Fruit fly (Drosophila melanogaster): ENCODE data around the gene CG14610.

CG14610 gene

DNA sequence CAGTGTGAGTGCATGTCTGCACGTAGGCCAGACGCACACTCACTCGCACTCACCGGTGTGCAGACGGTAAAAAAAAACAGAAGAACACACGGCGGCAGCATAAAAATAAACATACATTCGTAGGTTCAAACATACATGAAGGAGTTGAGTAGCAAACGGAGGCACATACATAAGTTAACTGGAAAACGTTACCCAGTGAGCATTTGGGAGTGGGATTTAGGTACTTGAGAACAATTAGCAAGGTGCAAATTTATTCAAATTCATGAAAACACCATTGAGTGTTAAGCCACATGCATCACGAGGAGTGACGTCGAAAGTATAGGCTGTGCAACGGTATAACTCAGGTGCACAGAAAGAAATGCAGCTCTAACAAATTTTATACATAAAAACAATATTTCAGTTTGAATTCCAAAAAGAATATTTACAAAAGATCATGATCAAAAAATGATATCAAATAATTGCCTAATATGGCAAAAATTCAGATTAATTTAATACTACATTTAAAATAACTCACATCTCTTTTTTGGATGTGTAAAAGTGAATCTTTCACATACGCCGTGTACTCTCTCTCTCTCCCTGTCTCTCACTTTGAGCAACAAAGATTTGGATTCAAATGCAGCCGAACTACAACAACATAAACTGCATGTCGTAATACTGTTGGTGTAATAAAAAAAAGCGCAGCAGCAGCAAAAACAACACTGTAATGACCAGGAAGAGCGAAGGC, 35.3 kb downstream of the CG14610 start (continued):
- TF ChIP-seq CG13775 (GFP tag; optimal IDR thresholded peaks at IDR 0.05) (peak; percentile 94), Hr3 (GFP tag; optimal IDR thresholded peaks at IDR 0.05) (peak; percentile 96), vnd (GFP tag; IDR thresholded peaks at IDR 0.05; ENCODE audit: partially characterized antibody) (no peak), jumu (GFP tag; optimal IDR thresholded peaks at IDR 0.05) (peak; percentile 87), lmd (GFP tag; IDR thresholded peaks at IDR 0.05) (no peak), vvl (GFP tag; IDR thresholded peaks at IDR 0.05) (no peak), hbn (GFP tag; IDR thresholded peaks at IDR 0.05; ENCODE audit: partially characterized antibody) (no peak), sisA (GFP tag; IDR thresholded peaks at IDR 0.05) (no peak), CG7928 (GFP tag; optimal IDR thresholded peaks at IDR 0.05) (peak; percentile 11), CG9437 (GFP tag; optimal IDR thresholded peaks at IDR 0.05) (peak; percentile 92), CG9817 (tag; optimal IDR thresholded peaks at IDR 0.05) (peak; percentile 68), Opbp (GFP tag; IDR thresholded peaks at IDR 0.05; ENCODE audit: partially characterized antibody) (no peak), Oli (tag; optimal IDR thresholded peaks at IDR 0.05) (peak; percentile 97), CG2712 (tag; optimal IDR thresholded peaks at IDR 0.05) (peak; percentile 99), Dad (GFP tag; optimal IDR thresholded peaks at IDR 0.05) (peak; percentile 87), CG14860 (GFP tag; IDR thresholded peaks at IDR 0.05; ENCODE audit: partially characterized antibody) (no peak), row (GFP tag; IDR thresholded peaks at IDR 0.05) (no peak), ac (GFP tag; optimal IDR thresholded peaks at IDR 0.05) (peak; percentile 93), CG7271 (tag; optimal IDR thresholded peaks at IDR 0.05) (peak; percentile 94), CG16779 (GFP tag; IDR thresholded peaks at IDR 0.05) (no peak), croc (GFP tag; conservative IDR thresholded peaks at IDR 0.05) (peak; percentile 97), gsb-n (tag; optimal IDR thresholded peaks at IDR 0.05) (peak; percentile 98), Adf1 (GFP tag; IDR thresholded peaks at IDR 0.05) (no peak), grn (GFP tag; optimal IDR thresholded peaks at IDR 0.05) (peak; percentile 58), gce (GFP tag; IDR thresholded peaks at IDR 0.05) (no peak), Hr51 (GFP tag; optimal IDR thresholded peaks at IDR 0.05) (peak; percentile 69 to 96), sna (GFP tag; IDR thresholded peaks at IDR 0.05; ENCODE audit: partially characterized antibody) (no peak), dysf (GFP tag; IDR thresholded peaks at IDR 0.05) (no peak), Aef1 (GFP tag; IDR thresholded peaks at IDR 0.05) (no peak), CG6813 (GFP tag; optimal IDR thresholded peaks at IDR 0.05) (peak; percentile 92), B-H2 (GFP tag; optimal IDR thresholded peaks at IDR 0.05) (no peak), CG31365 (tag; optimal IDR thresholded peaks at IDR 0.05) (peak; percentile 69), schlank (tag; optimal IDR thresholded peaks at IDR 0.05) (no peak), CG10543 (GFP tag; optimal IDR thresholded peaks at IDR 0.05) (no peak), unpg (GFP tag; optimal IDR thresholded peaks at IDR 0.05) (peak; percentile 96), fd3F (GFP tag; optimal IDR thresholded peaks at IDR 0.05) (peak; percentile 52), gro (GFP tag; optimal IDR thresholded peaks at IDR 0.05) (no peak), CG15514 (GFP tag; optimal IDR thresholded peaks at IDR 0.05) (peak; percentile 44), CG34224 (GFP tag; IDR thresholded peaks at IDR 0.05; ENCODE audit: partially characterized antibody) (no peak), emc (GFP tag; optimal IDR thresholded peaks at IDR 0.05) (no peak), shn (GFP tag; optimal IDR thresholded peaks at IDR 0.05) (peak; percentile 77), CG17385 (GFP tag; optimal IDR thresholded peaks at IDR 0.05) (peak; percentile 93), dan (GFP tag; IDR thresholded peaks at IDR 0.05) (no peak), CG10565 (GFP tag; optimal IDR thresholded peaks at IDR 0.05) (peak; percentile 72), Gsc (GFP tag; IDR thresholded peaks at IDR 0.05) (no peak), CG3065 (GFP tag; optimal IDR thresholded peaks at IDR 0.05) (peak; percentile 86), Myb (GFP tag; optimal IDR thresholded peaks at IDR 0.05) (peak; percentile 43), CG10431 (GFP tag; optimal IDR thresholded peaks at IDR 0.05) (peak; percentile 97), CG15269 (tag; optimal IDR thresholded peaks at IDR 0.05) (peak; percentile 91)
